Fruit fly (Drosophila melanogaster) whole organism, prepupa: ENCODE data around the gene witty.

Source experiments
- Blimp-1 ChIP-seq: fragments of 200-800 bp; sonication (Bioruptor generic); optimal IDR thresholded peaks from 3 replicates; lab custom pipeline; 2017; ENCODE audit warnings: missing biosample characterization, missing genetic modification characterization, mild to moderate bottlenecking, moderate library complexity, missing genetic modification reagents
- CG11294 ChIP-seq: fragments of 200-800 bp; sonication (Bioruptor generic); IDR thresholded peaks from 2 replicates; pipeline ENCODE4 v1.3.6; 2022; ENCODE audit warnings: missing biosample characterization, missing genetic modification characterization
- CG11762 ChIP-seq: fragments of 200-800 bp; sonication (Bioruptor generic); optimal IDR thresholded peaks from 3 replicates; lab custom pipeline; 2016; ENCODE audit warnings: missing biosample characterization, missing genetic modification characterization; ENCODE audit not compliant: insufficient read depth
- CG11902 ChIP-seq: fragments of 200-800 bp; sonication (Bioruptor generic); optimal IDR thresholded peaks from 3 replicates; lab custom pipeline; 2016; ENCODE audit warnings: missing biosample characterization, missing genetic modification characterization
- CG15336 ChIP-seq: fragments of 200-800 bp; sonication (Bioruptor generic); IDR thresholded peaks from 2 replicates; pipeline ENCODE4 v1.3.6; 2022; ENCODE audit warnings: missing biosample characterization, missing genetic modification characterization
- CG1621 ChIP-seq: fragments of 200-800 bp; sonication (Bioruptor generic); optimal IDR thresholded peaks from 3 replicates; lab custom pipeline; 2018; ENCODE audit warnings: missing biosample characterization, mild to moderate bottlenecking, missing genetic modification characterization
- CG16779 ChIP-seq: fragments of 200-800 bp; sonication (Bioruptor generic); optimal IDR thresholded peaks from 3 replicates; lab custom pipeline; 2017; ENCODE audit warnings: missing biosample characterization, mild to moderate bottlenecking, missing genetic modification characterization
- CG3032 ChIP-seq: fragments of 200-800 bp; optimal IDR thresholded peaks from 2 replicates; lab custom pipeline; 2019; ENCODE audit warnings: missing biosample characterization, mild to moderate bottlenecking, missing genetic modification characterization, moderate library complexity
- CG32006 ChIP-seq: fragments of 200-800 bp; sonication (Bioruptor generic); optimal IDR thresholded peaks from 3 replicates; lab custom pipeline; 2017; ENCODE audit warnings: missing biosample characterization, mild to moderate bottlenecking, missing genetic modification characterization
- CG34406 ChIP-seq: fragments of 200-800 bp; sonication (Bioruptor generic); optimal IDR thresholded peaks from 3 replicates; lab custom pipeline; 2016; ENCODE audit warnings: missing biosample characterization, missing genetic modification characterization
- CG3919 ChIP-seq: fragments of 200-800 bp; sonication (Bioruptor generic); optimal IDR thresholded peaks from 3 replicates; lab custom pipeline; 2016; ENCODE audit warnings: missing biosample characterization, missing genetic modification characterization
- CG6163 ChIP-seq: fragments of 200-800 bp; sonication (Bioruptor generic); IDR thresholded peaks from 3 replicates; pipeline ENCODE4 v1.3.6; 2022; ENCODE audit warnings: missing biosample characterization, missing genetic modification characterization
- CG6276 ChIP-seq: fragments of 200-800 bp; sonication (Bioruptor generic); optimal IDR thresholded peaks from 2 replicates; lab custom pipeline; 2017; ENCODE audit warnings: missing biosample characterization, mild to moderate bottlenecking, missing genetic modification characterization
- CG6792 ChIP-seq: fragments of 200-800 bp; sonication (Bioruptor generic); optimal IDR thresholded peaks from 3 replicates; lab custom pipeline; 2016; ENCODE audit warnings: missing biosample characterization, missing genetic modification characterization
- CG6808 ChIP-seq: fragments of 200-800 bp; sonication (Bioruptor generic); optimal IDR thresholded peaks from 3 replicates; lab custom pipeline; 2017; ENCODE audit warnings: missing biosample characterization, missing genetic modification characterization, mild to moderate bottlenecking, moderate library complexity, missing genetic modification reagents
- CG6854 ChIP-seq: fragments of 200-800 bp; sonication (Bioruptor generic); optimal IDR thresholded peaks from 2 replicates; lab custom pipeline; 2017; ENCODE audit warnings: missing biosample characterization, mild to moderate bottlenecking, missing genetic modification characterization
- CG7368 ChIP-seq: fragments of 200-800 bp; sonication (Bioruptor generic); optimal IDR thresholded peaks from 3 replicates; lab custom pipeline; 2016; ENCODE audit warnings: missing biosample characterization, missing genetic modification characterization
- CG8119 ChIP-seq: fragments of 200-800 bp; sonication (Bioruptor generic); IDR thresholded peaks from 3 replicates; pipeline ENCODE4 v1.3.6; 2022; ENCODE audit warnings: missing biosample characterization, missing genetic modification characterization
- CG8319 ChIP-seq: fragments of 200-800 bp; sonication (Bioruptor generic); optimal IDR thresholded peaks from 3 replicates; lab custom pipeline; 2016; ENCODE audit warnings: missing biosample characterization, missing genetic modification characterization
- CG8632 ChIP-seq: fragments of 200-800 bp; sonication (Bioruptor generic); optimal IDR thresholded peaks from 3 replicates; lab custom pipeline; 2016; ENCODE audit warnings: missing biosample characterization, missing genetic modification characterization
- CG9139 ChIP-seq: fragments of 200-800 bp; sonication (Bioruptor generic); optimal IDR thresholded peaks from 3 replicates; lab custom pipeline; 2017; ENCODE audit warnings: missing biosample characterization, mild to moderate bottlenecking, missing genetic modification characterization
- Eip75B ChIP-seq: fragments of 200-800 bp; sonication (Bioruptor generic); optimal IDR thresholded peaks from 3 replicates; lab custom pipeline; 2016; ENCODE audit warnings: missing biosample characterization, missing genetic modification characterization
- Eip78C ChIP-seq: fragments of 200-800 bp; sonication (Bioruptor generic); peaks from one replicate; lab custom pipeline; 2016; ENCODE audit warnings: missing biosample characterization, missing genetic modification characterization
- Eip93F ChIP-seq: fragments of 200-800 bp; sonication (Bioruptor generic); optimal IDR thresholded peaks from 2 replicates; lab custom pipeline; 2016; ENCODE audit warnings: missing biosample characterization, mild to moderate bottlenecking, missing genetic modification characterization
- Ets21C ChIP-seq: fragments of 200-800 bp; sonication (Bioruptor generic); optimal IDR thresholded peaks from 3 replicates; lab custom pipeline; 2016; ENCODE audit warnings: missing biosample characterization, missing genetic modification characterization
- Gug ChIP-seq: fragments of 200-800 bp; sonication (Bioruptor generic); IDR thresholded peaks from 2 replicates; pipeline ENCODE4 v1.3.6; 2022; ENCODE audit warnings: missing biosample characterization, missing genetic modification characterization
- Hr38 ChIP-seq: sonication (Bioruptor generic); optimal IDR thresholded peaks from 2 replicates; lab custom pipeline; 2016; ENCODE audit warnings: missing biosample characterization, missing genetic modification characterization
- Hr39 ChIP-seq: fragments of 200-800 bp; sonication (Bioruptor generic); optimal IDR thresholded peaks from 2 replicates; lab custom pipeline; 2016; ENCODE audit warnings: missing biosample characterization, missing genetic modification characterization
- Lpt ChIP-seq: fragments of 200-800 bp; sonication (Bioruptor generic); optimal IDR thresholded peaks from 3 replicates; lab custom pipeline; 2016; ENCODE audit warnings: missing biosample characterization, missing genetic modification characterization
- Met ChIP-seq: fragments of 200-800 bp; sonication (Bioruptor generic); optimal IDR thresholded peaks from 3 replicates; lab custom pipeline; 2016; ENCODE audit warnings: missing biosample characterization, missing genetic modification characterization
- OdsH ChIP-seq: fragments of 200-800 bp; sonication (Bioruptor generic); optimal IDR thresholded peaks from 3 replicates; lab custom pipeline; 2016; ENCODE audit warnings: missing biosample characterization, missing genetic modification characterization
- Smox ChIP-seq: fragments of 200-800 bp; sonication (Bioruptor generic); optimal IDR thresholded peaks from 3 replicates; lab custom pipeline; 2016; ENCODE audit warnings: missing biosample characterization, missing genetic modification characterization
- Sox14 ChIP-seq: fragments of 200-800 bp; sonication (Bioruptor generic); optimal IDR thresholded peaks from 3 replicates; lab custom pipeline; 2016; ENCODE audit warnings: missing biosample characterization, missing genetic modification characterization
- Sox15 ChIP-seq: fragments of 200-800 bp; sonication (Bioruptor generic); optimal IDR thresholded peaks from 3 replicates; lab custom pipeline; 2016; ENCODE audit warnings: missing biosample characterization, missing genetic modification characterization
- achi ChIP-seq: fragments of 200-800 bp; sonication (Bioruptor generic); optimal IDR thresholded peaks from 3 replicates; lab custom pipeline; 2016; ENCODE audit warnings: missing biosample characterization, missing genetic modification characterization
- acj6 ChIP-seq: fragments of 200-800 bp; sonication (Bioruptor generic); optimal IDR thresholded peaks from 3 replicates; lab custom pipeline; 2016; ENCODE audit warnings: missing biosample characterization, missing genetic modification characterization
- cyc ChIP-seq: fragments of 200-800 bp; sonication (Bioruptor generic); optimal IDR thresholded peaks from 3 replicates; lab custom pipeline; 2016; ENCODE audit warnings: missing biosample characterization, missing genetic modification characterization
- dac ChIP-seq: fragments of 200-800 bp; sonication (Bioruptor generic); optimal IDR thresholded peaks from 2 replicates; lab custom pipeline; 2017; ENCODE audit warnings: missing biosample characterization, mild to moderate bottlenecking, missing genetic modification characterization
- dsx ChIP-seq: fragments of 200-800 bp; optimal IDR thresholded peaks from 3 replicates; lab custom pipeline; 2019; ENCODE audit warnings: missing biosample characterization, mild to moderate bottlenecking, missing genetic modification characterization, moderate library complexity; ENCODE audit not compliant: poor library complexity, severe bottlenecking
- eg ChIP-seq: fragments of 200-800 bp; sonication (Bioruptor generic); IDR thresholded peaks from 3 replicates; pipeline ENCODE4 v1.3.6; 2022; ENCODE audit warnings: missing biosample characterization, missing genetic modification characterization
- esn ChIP-seq: fragments of 200-800 bp; sonication (Bioruptor generic); optimal IDR thresholded peaks from 2 replicates; lab custom pipeline; 2016; ENCODE audit warnings: missing biosample characterization, mild to moderate bottlenecking, missing genetic modification characterization, moderate library complexity
- fd59A ChIP-seq: fragments of 200-800 bp; sonication (Bioruptor generic); optimal IDR thresholded peaks from 2 replicates; lab custom pipeline; 2017; ENCODE audit warnings: missing biosample characterization, mild to moderate bottlenecking, missing genetic modification characterization, missing genetic modification reagents
- fd85E ChIP-seq: fragments of 200-800 bp; sonication (Bioruptor generic); optimal IDR thresholded peaks from 3 replicates; lab custom pipeline; 2016; ENCODE audit warnings: missing biosample characterization, missing genetic modification characterization
- fkh ChIP-seq: fragments of 200-800 bp; sonication (Bioruptor generic); optimal IDR thresholded peaks from 3 replicates; lab custom pipeline; 2017; ENCODE audit warnings: missing biosample characterization, mild to moderate bottlenecking, missing genetic modification characterization, moderate library complexity
- net ChIP-seq: fragments of 200-800 bp; sonication (Bioruptor generic); optimal IDR thresholded peaks from 3 replicates; lab custom pipeline; 2016; ENCODE audit warnings: missing biosample characterization, missing genetic modification characterization
- pdm3 ChIP-seq: fragments of 200-800 bp; sonication (Bioruptor generic); optimal IDR thresholded peaks from 3 replicates; lab custom pipeline; 2016; ENCODE audit warnings: missing biosample characterization, missing genetic modification characterization
- salr ChIP-seq, 2 experiments: fragments of 200-800 bp; sonication (Bioruptor generic); optimal IDR thresholded peaks; 3 replicates each; lab custom pipeline; 2016 to 2018; ENCODE audit warnings: missing biosample characterization in 2 of 2, missing genetic modification characterization in 2 of 2, mild to moderate bottlenecking in 1 of 2
- spab ChIP-seq: fragments of 200-800 bp; sonication (Bioruptor generic); optimal IDR thresholded peaks from 2 replicates; lab custom pipeline; 2017; ENCODE audit warnings: missing biosample characterization, mild to moderate bottlenecking, missing genetic modification characterization, missing genetic modification reagents
- ss ChIP-seq, 2 experiments: fragments of 200-800 bp; sonication (Bioruptor generic); optimal IDR thresholded peaks; 2 replicates in 1 of 2; 3 replicates in 1 of 2; lab custom pipeline; 2017 to 2018; ENCODE audit warnings: mild to moderate bottlenecking in 2 of 2, missing biosample characterization in 2 of 2, missing genetic modification characterization in 2 of 2, moderate library complexity in 1 of 2
- svp ChIP-seq: fragments of 200-800 bp; sonication (Bioruptor generic); peaks from one replicate; lab custom pipeline; 2016; ENCODE audit warnings: missing biosample characterization, missing genetic modification characterization
- topi ChIP-seq: fragments of 200-800 bp; sonication (Bioruptor generic); optimal IDR thresholded peaks from 3 replicates; lab custom pipeline; 2016; ENCODE audit warnings: missing biosample characterization, missing genetic modification characterization
- vri ChIP-seq: fragments of 200-800 bp; sonication (Bioruptor generic); optimal IDR thresholded peaks from 3 replicates; lab custom pipeline; 2016; ENCODE audit warnings: missing biosample characterization, mild to moderate bottlenecking, missing genetic modification characterization

The witty gene

dm6 chr2L:8376717-8377116 is 38.6 kb downstream of the witty start, which contains the start of the genes CG13390 and CG17294:
TSS of gene CG13390 (minus strand) at chr2L:8376797.
TSS of gene CG17294 (plus strand) at chr2L:8377035.
- TF ChIP-seq CG8632 (GFP tag; lab: Kevin White, UChicago) = peak; percentile 100
- TF ChIP-seq dsx (GFP tag; lab: Kevin White, UChicago) = peak; percentile 99
- peak; percentile 100 for TF ChIP-seq CG15336 (GFP tag; lab: Robert Waterston, UW)
- TF ChIP-seq Sox15 (GFP tag; lab: Kevin White, UChicago) = peak; percentile 98
- TF ChIP-seq Gug (GFP tag; lab: Robert Waterston, UW) = peak; percentile 99
- peak; percentile 99 for TF ChIP-seq OdsH (GFP tag; lab: Kevin White, UChicago)
- TF ChIP-seq esn (GFP tag; lab: Kevin White, UChicago) = peak; percentile 99
- TF ChIP-seq CG11294 (GFP tag; lab: Robert Waterston, UW) = peak; percentile 99
- peak; percentile 97 to 99 for TF ChIP-seq salr (GFP tag; optimal IDR thresholded peaks at IDR 0.05; lab: Kevin White, UChicago)
- TF ChIP-seq fd59A = peak; percentile 98
- TF ChIP-seq topi (GFP tag; lab: Kevin White, UChicago) = peak; percentile 99
- peak; percentile 100 for TF ChIP-seq CG3032
- TF ChIP-seq ss (GFP tag; optimal IDR thresholded peaks at IDR 0.05; lab: Kevin White, UChicago) = peak; percentile 99 to 100
- TF ChIP-seq acj6 = peak; percentile 100
- peak; percentile 45 for TF ChIP-seq Hr38 (GFP tag; lab: Kevin White, UChicago)
- TF ChIP-seq vri (GFP tag; lab: Kevin White, UChicago) = peak; percentile 97
- TF ChIP-seq CG8319 (GFP tag; lab: Kevin White, UChicago) = peak; percentile 99
- TF ChIP-seq achi (GFP tag; lab: Kevin White, UChicago) = peak; percentile 99
- TF ChIP-seq dac = peak; percentile 97
- TF ChIP-seq fkh (GFP tag; lab: Kevin White, UChicago) = peak; percentile 95
- peak; percentile 99 for TF ChIP-seq CG6808 (GFP tag; lab: Kevin White, UChicago)
- TF ChIP-seq CG8119 (GFP tag; lab: Robert Waterston, UW) = peak; percentile 100
- peak; percentile 100 for TF ChIP-seq svp (GFP tag; lab: Kevin White, UChicago)
- TF ChIP-seq CG16779 (tag; lab: Kevin White, UChicago) = peak; percentile 98
- TF ChIP-seq Ets21C (GFP tag; lab: Kevin White, UChicago) = peak; percentile 96
- TF ChIP-seq Smox = peak; percentile 99
- peak; percentile 100 for TF ChIP-seq CG6163 (GFP tag; lab: Robert Waterston, UW)
- peak; percentile 98 for TF ChIP-seq Blimp-1 (GFP tag; lab: Kevin White, UChicago)
- TF ChIP-seq cyc (GFP tag; lab: Kevin White, UChicago) = peak; percentile 99
- TF ChIP-seq CG3919 = peak; percentile 100
- TF ChIP-seq Hr39 = peak; percentile 97
- TF ChIP-seq Met (GFP tag; lab: Kevin White, UChicago) = peak; percentile 99
- peak; percentile 99 for TF ChIP-seq CG7368 (GFP tag; lab: Kevin White, UChicago)
- TF ChIP-seq CG6276 = peak; percentile 99
- TF ChIP-seq Lpt = peak; percentile 99
- TF ChIP-seq Eip78C = peak; percentile 100
- TF ChIP-seq CG34406 (GFP tag; lab: Kevin White, UChicago) = peak; percentile 99
- TF ChIP-seq CG1621 (tag; lab: Kevin White, UChicago) = peak; percentile 98
- TF ChIP-seq pdm3 (GFP tag; lab: Kevin White, UChicago) = peak; percentile 99
- TF ChIP-seq CG9139 (GFP tag; lab: Kevin White, UChicago) = peak; percentile 99
- peak; percentile 99 for TF ChIP-seq CG32006 (GFP tag; lab: Kevin White, UChicago)
- TF ChIP-seq CG6854 = peak; percentile 99
- peak; percentile 99 for TF ChIP-seq net (GFP tag; lab: Kevin White, UChicago)
- peak; percentile 100 for TF ChIP-seq eg (GFP tag; lab: Robert Waterston, UW)
- TF ChIP-seq Eip75B (GFP tag; lab: Kevin White, UChicago) = peak; percentile 99
- peak; percentile 99 for TF ChIP-seq CG11762 (GFP tag; lab: Kevin White, UChicago)
- peak; percentile 99 for TF ChIP-seq CG11902 (GFP tag; lab: Kevin White, UChicago)
- peak; percentile 99 for TF ChIP-seq CG6792 (GFP tag; lab: Kevin White, UChicago)
- TF ChIP-seq fd85E (GFP tag; lab: Kevin White, UChicago) = peak; percentile 97
- TF ChIP-seq Sox14 = peak; percentile 98
- TF ChIP-seq spab (GFP tag; lab: Kevin White, UChicago) = peak; percentile 99
- TF ChIP-seq Eip93F (GFP tag; lab: Kevin White, UChicago) = peak; percentile 99
